Fruit fly (Drosophila melanogaster): ENCODE measurements around the gene CG7214.

Gene CG7214

DNA sequence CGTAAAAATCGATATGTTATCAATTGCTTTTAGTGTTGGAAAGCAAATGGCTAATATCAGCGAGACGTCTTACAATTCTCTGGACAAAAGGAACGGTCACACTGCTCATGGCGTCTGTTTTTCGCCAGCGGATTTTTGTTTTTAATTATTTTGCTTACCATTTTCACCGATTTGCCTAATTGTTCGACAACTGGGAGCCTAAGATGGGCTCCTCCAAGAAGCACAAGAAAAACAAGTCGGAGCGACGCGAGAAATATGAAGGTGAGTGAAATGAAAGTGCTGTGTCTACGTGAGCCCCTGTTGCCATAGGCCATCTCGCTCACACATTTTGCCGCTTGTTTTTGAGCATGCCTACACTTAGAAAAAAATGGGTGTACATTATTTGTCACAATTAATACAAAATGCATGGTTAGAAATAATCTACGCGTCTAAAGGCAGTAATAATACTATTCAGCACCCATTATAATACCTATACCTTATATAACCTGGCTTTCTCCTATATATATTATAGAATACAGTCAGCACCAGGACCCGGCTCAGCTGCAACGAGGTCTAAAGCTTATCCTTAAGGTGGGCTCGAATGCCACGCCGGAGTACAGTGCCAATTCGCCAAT lies 38.3 kb upstream of the CG7214 start, which contains the start of gene Brd7-9 (continued):
- TF ChIP-seq Drgx (GFP tag; IDR thresholded peaks at IDR 0.05): peak; percentile 87
- peak; percentile 58 for TF ChIP-seq D19A (tag; optimal IDR thresholded peaks at IDR 0.05)
- peak; percentile 71 for TF ChIP-seq gfzf (GFP tag; optimal IDR thresholded peaks at IDR 0.05)
- TF ChIP-seq CG14667 (GFP tag; IDR thresholded peaks at IDR 0.05): peak; percentile 65; the same call in 1 of the 2 replicates
- TF ChIP-seq CG14441 (GFP tag; IDR thresholded peaks at IDR 0.05): peak; percentile 86
- peak; percentile 79; the same call in 2 of the 3 replicates for TF ChIP-seq Dbx (GFP tag; IDR thresholded peaks at IDR 0.05)
- no peak for TF ChIP-seq CG4282 (GFP tag; optimal IDR thresholded peaks at IDR 0.05)
- TF ChIP-seq GATAe (GFP tag; conservative IDR thresholded peaks at IDR 0.05): no peak; the same call in 1 of the 2 replicates
- TF ChIP-seq Xrp1 (GFP tag; IDR thresholded peaks at IDR 0.05): peak; percentile 81
- peak; percentile 44 for TF ChIP-seq croc (GFP tag; conservative IDR thresholded peaks at IDR 0.05)
- no peak for TF ChIP-seq abd-A (tag; optimal IDR thresholded peaks at IDR 0.05)
- no peak for TF ChIP-seq gcm2 (GFP tag; optimal IDR thresholded peaks at IDR 0.05)
- peak; percentile 52 for TF ChIP-seq Antp (GFP tag; optimal IDR thresholded peaks at IDR 0.05)
- peak; percentile 69; the same call in 2 of the 3 replicates for TF ChIP-seq CG17361 (GFP tag; IDR thresholded peaks at IDR 0.05)
- TF ChIP-seq ro (GFP tag; IDR thresholded peaks at IDR 0.05): no peak
- TF ChIP-seq emc (GFP tag; optimal IDR thresholded peaks at IDR 0.05): no peak
- TF ChIP-seq Atf3 (GFP tag; optimal IDR thresholded peaks at IDR 0.05): peak; percentile 28
- peak; percentile 31; the same call in 1 of the 3 replicates for TF ChIP-seq vnd (GFP tag; IDR thresholded peaks at IDR 0.05; ENCODE audit: partially characterized antibody)
- peak; percentile 70 for TF ChIP-seq fd96Cb (tag; optimal IDR thresholded peaks at IDR 0.05)

DNA sequence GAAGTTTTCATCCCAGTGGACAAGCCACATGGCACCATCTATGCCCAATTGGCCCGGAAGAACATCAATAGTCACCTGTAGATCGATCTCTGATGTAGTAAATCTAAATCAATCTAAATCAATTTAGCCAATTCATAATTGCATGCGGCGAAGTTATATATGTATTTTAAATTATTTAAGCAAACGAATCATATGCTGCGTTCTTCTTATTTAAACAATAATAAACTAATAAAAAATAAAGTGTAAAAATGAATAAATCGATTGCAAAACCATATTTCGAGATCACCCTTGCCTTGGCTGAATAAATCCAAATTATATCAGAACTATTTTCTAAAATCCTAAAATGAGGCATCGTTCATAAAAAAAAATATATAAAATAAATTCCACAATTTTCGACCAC lies 36.5 kb upstream of the CG7214 start, which contains the start of gene CG7164:
CG7164 (plus strand) TSS at position 301 of the 400 bp plus-strand sequence.
- no peak for TF ChIP-seq CG14050 (GFP tag; IDR thresholded peaks at IDR 0.05)
- no peak for TF ChIP-seq usp (GFP tag; optimal IDR thresholded peaks at IDR 0.05)
- no peak for TF ChIP-seq Atf3 (GFP tag; optimal IDR thresholded peaks at IDR 0.05)
- no peak for TF ChIP-seq Med (GFP tag)
- TF ChIP-seq shn (GFP tag; optimal IDR thresholded peaks at IDR 0.05): no peak
- TF ChIP-seq ap (GFP tag; IDR thresholded peaks at IDR 0.05): no peak
- no peak for TF ChIP-seq CG6654 (GFP tag; optimal IDR thresholded peaks at IDR 0.05)
- no peak for TF ChIP-seq Gsc (GFP tag; IDR thresholded peaks at IDR 0.05)
- TF ChIP-seq Scr (GFP tag; IDR thresholded peaks at IDR 0.05; ENCODE audit: partially characterized antibody): no peak
- no peak for TF ChIP-seq HmgD (GFP tag; optimal IDR thresholded peaks at IDR 0.05)
- TF ChIP-seq CG17612 (GFP tag; IDR thresholded peaks at IDR 0.05): no peak
- TF ChIP-seq pfk (GFP tag; optimal IDR thresholded peaks at IDR 0.05): no peak
- TF ChIP-seq HLH54F (GFP tag; optimal IDR thresholded peaks at IDR 0.05): no peak

DNA sequence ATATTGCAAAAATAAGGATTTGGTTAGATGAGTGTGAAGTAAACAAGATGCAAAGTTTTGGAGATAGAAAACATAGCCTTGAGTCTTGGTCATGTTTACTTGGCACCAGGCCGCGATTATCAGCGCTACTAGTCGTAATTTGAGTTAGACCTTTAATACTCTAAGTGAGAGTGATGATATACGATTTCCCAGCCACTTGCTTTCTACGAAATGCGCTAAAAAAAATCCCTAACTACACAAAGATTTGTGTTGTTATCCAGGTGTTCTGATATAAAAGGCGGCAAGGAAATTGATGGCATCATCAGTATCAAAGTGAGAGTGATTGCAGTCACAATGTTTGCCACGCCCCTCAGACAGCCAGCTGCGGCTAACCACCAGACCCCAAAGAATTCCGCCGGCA lies 35.1 kb upstream of the CG7214 start, which contains the start of gene Uro:
Uro (plus strand) TSS at position 301 of the 400 bp plus-strand sequence.
- no peak for TF ChIP-seq z (GFP tag; IDR thresholded peaks at IDR 0.05)
- TF ChIP-seq sens (GFP tag): peak; percentile 18

DNA sequence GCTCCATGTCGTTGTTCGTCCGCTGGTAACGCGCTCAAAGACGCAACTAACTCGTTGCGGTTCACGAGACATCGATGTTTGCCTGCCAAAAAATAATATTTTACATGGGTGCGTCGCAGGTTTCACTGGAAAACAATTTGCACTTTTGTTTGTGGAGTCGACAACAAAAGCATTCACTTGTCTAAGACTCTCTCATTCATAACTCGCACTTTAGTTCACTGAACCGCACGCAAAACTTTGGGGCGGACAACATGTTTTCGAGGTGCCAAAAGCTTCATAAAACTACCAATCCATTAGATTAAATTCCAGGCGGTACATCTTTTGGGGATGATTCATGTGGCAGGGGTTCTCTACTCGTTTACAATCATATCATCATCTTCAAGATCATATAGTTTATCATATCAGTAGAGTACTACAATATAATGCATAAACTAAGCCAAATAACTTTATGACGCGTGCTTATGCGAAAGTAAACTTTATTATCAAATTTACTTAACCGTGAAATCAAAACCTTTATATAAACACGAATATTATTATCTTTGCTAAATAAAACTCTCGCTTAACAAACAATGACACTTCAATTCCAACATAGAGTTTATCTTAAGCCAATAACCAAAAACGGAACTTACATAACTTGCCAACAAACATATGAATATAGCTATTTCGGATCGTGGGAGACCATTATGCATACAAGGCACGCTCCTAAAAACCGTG lies 33.5 kb upstream of the CG7214 start, which contains the start of gene CG7179:
CG7179 (minus strand) TSS at position 51 of the 714 bp plus-strand sequence.
- TF ChIP-seq CG18599 (GFP tag; optimal IDR thresholded peaks at IDR 0.05) (peak; percentile 38), ATbp (GFP tag; optimal IDR thresholded peaks at IDR 0.05) (peak; percentile 38), CG4360 (GFP tag; IDR thresholded peaks at IDR 0.05) (no peak), exex (tag; optimal IDR thresholded peaks at IDR 0.05) (peak; percentile 28), Meics (GFP tag; optimal IDR thresholded peaks at IDR 0.05) (peak; percentile 51), CoRest (tag; optimal IDR thresholded peaks at IDR 0.05) (peak; percentile 21), CG7839 (tag; optimal IDR thresholded peaks at IDR 0.05) (peak; percentile 25), CG9817 (tag; optimal IDR thresholded peaks at IDR 0.05) (peak; percentile 6), CG4328 (GFP tag; optimal IDR thresholded peaks at IDR 0.05) (peak; percentile 1), Sox102F (GFP tag; optimal IDR thresholded peaks at IDR 0.05) (peak; percentile 0), Trl (optimal IDR thresholded peaks at IDR 0.05) (no peak), Trl (GFP tag; optimal IDR thresholded peaks at IDR 0.05) (no peak), MTF-1 (GFP tag; optimal IDR thresholded peaks at IDR 0.05; ENCODE audit: borderline replicate concordance) (no peak), ara (GFP tag; IDR thresholded peaks at IDR 0.05) (no peak)

Data from whole organism, embryonic.